Worm (Caenorhabditis elegans) whole organism, L1 larva: Measurements from ENCODE around the gene Y46G5A.22.

Source experiments
- C16A3.4 ChIP-seq: fragments of 150-350 bp; optimal IDR thresholded peaks from 2 replicates; lab custom pipeline; 2014; ENCODE audit warnings: missing biosample characterization, missing genetic modification characterization
- aha-1 ChIP-seq: fragments of 150-350 bp; optimal IDR thresholded peaks from 2 replicates; lab custom pipeline; 2014; ENCODE audit warnings: missing biosample characterization, missing genetic modification characterization
- alr-1 ChIP-seq: fragments of 200-800 bp; sonication (Bioruptor generic); optimal IDR thresholded peaks from 2 replicates; lab custom pipeline; 2018; ENCODE audit warnings: borderline replicate concordance, mild to moderate bottlenecking, missing genetic modification characterization, missing compliant biosample characterization
- ama-1 ChIP-seq: fragments of 150-350 bp; optimal IDR thresholded peaks from 2 replicates; lab custom pipeline; 2014
- blmp-1 ChIP-seq: fragments of 150-350 bp; optimal IDR thresholded peaks from 2 replicates; lab custom pipeline; 2014; ENCODE audit warnings: missing biosample characterization, missing genetic modification characterization
- ceh-63 ChIP-seq: fragments of 200-800 bp; sonication (Bioruptor generic); optimal IDR thresholded peaks from 2 replicates; lab custom pipeline; 2018; ENCODE audit warnings: mild to moderate bottlenecking, missing genetic modification characterization, missing compliant biosample characterization
- ceh-8 ChIP-seq: fragments of 200-800 bp; sonication (Bioruptor generic); optimal IDR thresholded peaks from 2 replicates; lab custom pipeline; 2018; ENCODE audit warnings: mild to moderate bottlenecking, missing genetic modification characterization, moderate library complexity, missing compliant biosample characterization
- ceh-82 ChIP-seq, 3 experiments: fragments of 150-350 bp in 1 of 3; sonication (generic microtip) in 2 of 3; optimal IDR thresholded peaks; 2 replicates each; lab custom pipeline; 2014 to 2017; ENCODE audit warnings: missing biosample characterization in 3 of 3, missing genetic modification characterization in 3 of 3
- ceh-88 ChIP-seq: fragments of 200-800 bp; sonication (Bioruptor generic); IDR thresholded peaks from 2 replicates; pipeline ENCODE4 v1.3.6; 2022; ENCODE audit warnings: missing genetic modification characterization, missing compliant biosample characterization
- ces-1 ChIP-seq: fragments of 150-350 bp; optimal IDR thresholded peaks from 2 replicates; lab custom pipeline; 2014; ENCODE audit warnings: missing biosample characterization, missing genetic modification reagents, missing genetic modification characterization
- dpl-1 ChIP-seq, 3 experiments: fragments of 150-350 bp in 2 of 3; sonication (generic microtip) in 1 of 3; optimal IDR thresholded peaks; 2 replicates each; lab custom pipeline; 2014 to 2017; ENCODE audit warnings: missing biosample characterization in 3 of 3, missing genetic modification characterization in 3 of 3, missing genetic modification reagents in 3 of 3
- efl-1 ChIP-seq, 4 experiments: fragments of 150-350 bp; optimal IDR thresholded peaks in 3 of 4; peaks in 1 of 4; 1 replicate in 1 of 4; 2 replicates in 3 of 4; lab custom pipeline; 2014; ENCODE audit warnings: missing biosample characterization in 2 of 4, missing genetic modification characterization in 2 of 4, missing genetic modification reagents in 2 of 4
- efl-3 ChIP-seq: fragments of 200-800 bp; sonication (Bioruptor generic); optimal IDR thresholded peaks from 2 replicates; lab custom pipeline; 2018; ENCODE audit warnings: mild to moderate bottlenecking, missing genetic modification characterization, missing compliant biosample characterization
- egl-13 ChIP-seq: sonication (generic microtip); optimal IDR thresholded peaks from 2 replicates; lab custom pipeline; 2016; ENCODE audit warnings: missing genotype, missing genetic modification reagents, missing genetic modification characterization, missing compliant biosample characterization
- egl-27 ChIP-seq, 2 experiments: fragments of 150-350 bp in 1 of 2; sonication (generic microtip); optimal IDR thresholded peaks; 3 replicates each; lab custom pipeline; 2017 to 2018; ENCODE audit warnings: missing biosample characterization in 2 of 2, missing genetic modification characterization in 2 of 2, missing genetic modification reagents in 2 of 2
- elt-3 ChIP-seq, 6 experiments: fragments of 150-350 bp in 1 of 6; sonication (generic microtip); optimal IDR thresholded peaks; 2 replicates each; lab custom pipeline; 2017 to 2018; ENCODE audit warnings: missing biosample characterization in 6 of 6, missing genetic modification characterization in 6 of 6, inconsistent platforms in 1 of 6
- fkh-10 ChIP-seq: sonication (generic microtip); optimal IDR thresholded peaks from 2 replicates; lab custom pipeline; 2017; ENCODE audit warnings: missing biosample characterization, missing genetic modification reagents, missing genetic modification characterization
- fkh-8 ChIP-seq: sonication (generic microtip); optimal IDR thresholded peaks from 2 replicates; lab custom pipeline; 2016; ENCODE audit warnings: mild to moderate bottlenecking, missing genetic modification characterization, missing compliant biosample characterization
- fos-1 ChIP-seq: fragments of 150-350 bp; optimal IDR thresholded peaks from 2 replicates; lab custom pipeline; 2014; ENCODE audit warnings: missing biosample characterization, missing genetic modification characterization
- grh-1 ChIP-seq: fragments of 200-800 bp; sonication (Bioruptor generic); IDR thresholded peaks from 2 replicates; pipeline ENCODE4 v1.3.6; 2022; ENCODE audit warnings: missing genetic modification reagents, missing genetic modification characterization, missing compliant biosample characterization
- irx-1 ChIP-seq: sonication (generic microtip); optimal IDR thresholded peaks from 2 replicates; lab custom pipeline; 2016; ENCODE audit warnings: missing genetic modification characterization, missing compliant biosample characterization
- jun-1 ChIP-seq: fragments of 150-350 bp; optimal IDR thresholded peaks from 2 replicates; lab custom pipeline; 2014; ENCODE audit warnings: missing biosample characterization, missing genetic modification reagents, missing genetic modification characterization
- lin-13 ChIP-seq: fragments of 150-350 bp; optimal IDR thresholded peaks from 2 replicates; lab custom pipeline; 2014; ENCODE audit warnings: missing biosample characterization, missing genetic modification reagents, missing genetic modification characterization
- lin-15B ChIP-seq: fragments of 150-350 bp; sonication (generic microtip); optimal IDR thresholded peaks from 3 replicates; lab custom pipeline; 2014; ENCODE audit warnings: missing biosample characterization, missing genetic modification characterization
- lin-35 ChIP-seq, 2 experiments: fragments of 150-350 bp; optimal IDR thresholded peaks; 2 replicates each; lab custom pipeline; 2014; ENCODE audit warnings: missing biosample characterization in 2 of 2, missing genetic modification characterization in 2 of 2, missing genetic modification reagents in 2 of 2
- lir-3 ChIP-seq: sonication (generic microtip); optimal IDR thresholded peaks from 2 replicates; lab custom pipeline; 2016; ENCODE audit warnings: mild to moderate bottlenecking, missing genetic modification characterization, moderate library complexity, missing compliant biosample characterization; ENCODE audit not compliant: poor library complexity
- lsy-2 ChIP-seq, 2 experiments: fragments of 150-350 bp; optimal IDR thresholded peaks; 2 replicates each; lab custom pipeline; 2014; ENCODE audit warnings: missing biosample characterization in 2 of 2, missing genetic modification characterization in 2 of 2
- mab-9 ChIP-seq: fragments of 200-800 bp; sonication (Bioruptor generic); IDR thresholded peaks from 2 replicates; pipeline ENCODE4 v1.3.6; 2022; ENCODE audit warnings: missing genetic modification reagents, missing genetic modification characterization, missing compliant biosample characterization
- mef-2 ChIP-seq: fragments of 150-350 bp; optimal IDR thresholded peaks from 2 replicates; lab custom pipeline; 2014; ENCODE audit warnings: missing biosample characterization, missing genetic modification characterization
- mep-1 ChIP-seq: fragments of 150-350 bp; optimal IDR thresholded peaks from 2 replicates; lab custom pipeline; 2014; ENCODE audit warnings: missing biosample characterization, missing genetic modification characterization
- nhr-11 ChIP-seq: fragments of 150-350 bp; optimal IDR thresholded peaks from 2 replicates; lab custom pipeline; 2014; ENCODE audit warnings: missing biosample characterization, missing genetic modification characterization
- nhr-12 ChIP-seq: sonication (generic microtip); optimal IDR thresholded peaks from 2 replicates; lab custom pipeline; 2017; ENCODE audit warnings: missing biosample characterization, missing genetic modification characterization
- nhr-19 ChIP-seq: fragments of 200-800 bp; sonication (Bioruptor generic); conservative IDR thresholded peaks from 2 replicates; pipeline ENCODE4 v1.3.6; 2022; ENCODE audit warnings: missing genetic modification characterization, missing compliant biosample characterization
- nhr-28 ChIP-seq: fragments of 150-350 bp; optimal IDR thresholded peaks from 2 replicates; lab custom pipeline; 2014; ENCODE audit warnings: missing biosample characterization, missing genetic modification characterization
- nhr-71 ChIP-seq: sonication (generic microtip); optimal IDR thresholded peaks from 2 replicates; lab custom pipeline; 2016; ENCODE audit warnings: mild to moderate bottlenecking, missing genetic modification characterization, moderate library complexity, missing compliant biosample characterization
- nhr-77 ChIP-seq: fragments of 150-350 bp; optimal IDR thresholded peaks from 2 replicates; lab custom pipeline; 2014; ENCODE audit warnings: missing biosample characterization, missing genetic modification characterization
- nhr-84 ChIP-seq: sonication (generic microtip); optimal IDR thresholded peaks from 2 replicates; lab custom pipeline; 2017; ENCODE audit warnings: missing biosample characterization, missing genetic modification characterization
- nhr-85 ChIP-seq: sonication (generic microtip); peaks from one replicate; lab custom pipeline; 2016; ENCODE audit warnings: missing genetic modification characterization, inconsistent platforms, missing compliant biosample characterization
- nhr-90 ChIP-seq: sonication (generic microtip); optimal IDR thresholded peaks from 2 replicates; lab custom pipeline; 2016; ENCODE audit warnings: mild to moderate bottlenecking, missing genetic modification characterization, missing compliant biosample characterization; ENCODE audit not compliant: poor library complexity
- pax-3 ChIP-seq: fragments of 200-800 bp; sonication (Bioruptor generic); optimal IDR thresholded peaks from 2 replicates; lab custom pipeline; 2018; ENCODE audit warnings: mild to moderate bottlenecking, missing genetic modification characterization, moderate library complexity, missing compliant biosample characterization
- rnt-1 ChIP-seq: sonication (generic microtip); optimal IDR thresholded peaks from 2 replicates; lab custom pipeline; 2016; ENCODE audit warnings: mild to moderate bottlenecking, missing genetic modification characterization, moderate library complexity, missing compliant biosample characterization
- skn-1 ChIP-seq: fragments of 150-350 bp; optimal IDR thresholded peaks from 2 replicates; lab custom pipeline; 2014; ENCODE audit warnings: missing biosample characterization, missing genetic modification characterization
- snu-23 ChIP-seq: sonication (generic microtip); optimal IDR thresholded peaks from 2 replicates; lab custom pipeline; 2016; ENCODE audit warnings: missing genetic modification characterization, missing compliant biosample characterization
- sptf-1 ChIP-seq: fragments of 150-350 bp; optimal IDR thresholded peaks from 2 replicates; lab custom pipeline; 2014; ENCODE audit warnings: missing biosample characterization, missing genetic modification characterization
- swsn-7 ChIP-seq: sonication (generic microtip); optimal IDR thresholded peaks from 2 replicates; lab custom pipeline; 2016; ENCODE audit warnings: missing genetic modification characterization, missing compliant biosample characterization
- unc-130 ChIP-seq: fragments of 150-350 bp; optimal IDR thresholded peaks from 2 replicates; lab custom pipeline; 2017; ENCODE audit warnings: missing biosample characterization, missing genetic modification characterization, inconsistent platforms
- unc-30 ChIP-seq: sonication (generic microtip); optimal IDR thresholded peaks from 2 replicates; lab custom pipeline; 2017; ENCODE audit warnings: missing biosample characterization, missing genetic modification characterization
- unc-62 ChIP-seq: fragments of 150-350 bp; optimal IDR thresholded peaks from 2 replicates; lab custom pipeline; 2014; ENCODE audit warnings: missing biosample characterization, missing genetic modification reagents, missing genetic modification characterization
- unc-86 ChIP-seq: sonication (generic microtip); optimal IDR thresholded peaks from 2 replicates; lab custom pipeline; 2016; ENCODE audit warnings: missing genetic modification characterization, missing compliant biosample characterization
- unc-98 ChIP-seq: fragments of 200-800 bp; sonication (Bioruptor generic); IDR thresholded peaks from 2 replicates; pipeline ENCODE4 v1.3.6; 2022; ENCODE audit warnings: missing genetic modification characterization, missing compliant biosample characterization
- zip-4 ChIP-seq: fragments of 200-800 bp; sonication (Bioruptor generic); optimal IDR thresholded peaks from 2 replicates; lab custom pipeline; 2018; ENCODE audit warnings: mild to moderate bottlenecking, missing genetic modification characterization, moderate library complexity, missing compliant biosample characterization
- ztf-4 ChIP-seq: fragments of 150-350 bp; optimal IDR thresholded peaks from 2 replicates; lab custom pipeline; 2014; ENCODE audit warnings: missing biosample characterization, missing genetic modification characterization

Gene Y46G5A.22

DNA sequence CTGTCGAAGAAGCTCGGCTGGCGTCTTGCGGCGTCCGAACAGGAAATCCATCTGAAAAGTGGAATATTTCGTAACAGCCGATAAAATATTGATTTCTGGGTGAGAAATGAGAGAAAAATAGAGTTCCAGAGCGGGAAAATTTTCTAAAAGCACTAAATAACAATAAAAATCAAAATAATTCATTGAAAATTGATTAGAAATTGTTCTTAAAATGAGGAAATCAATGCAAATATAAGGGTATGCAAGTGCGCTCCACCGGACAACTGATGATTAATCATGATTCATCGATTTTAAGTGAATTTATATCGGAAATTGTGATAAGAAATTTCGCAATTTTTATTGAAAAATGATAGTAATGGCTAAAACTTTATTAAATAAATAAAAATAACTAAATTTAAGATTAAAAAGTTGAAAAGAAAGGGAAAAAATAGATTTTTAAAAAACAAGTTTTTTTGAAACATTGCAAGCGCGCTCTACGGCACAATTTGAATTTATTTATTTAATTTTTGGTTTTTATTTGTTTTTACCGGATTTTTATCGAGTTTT lies 50.1 kb downstream of the Y46G5A.22 start, which contains the start of the genes vps-2 and tiar-2 (continued):
- TF ChIP-seq fos-1 (peak; percentile 87), unc-62 (GFP tag; lab: Kevin White, UChicago) (no peak), ceh-63 (GFP tag; lab: Kevin White, UChicago) (no peak), nhr-77 (tag; lab: Kevin White, UChicago) (no peak), nhr-12 (tag; lab: Kevin White, UChicago) (no peak), elt-3 (tag; optimal IDR thresholded peaks at IDR 0.05; lab: Kevin White, UChicago) (peak in 1 of 6 experiments; percentile 8), snu-23 (GFP tag; lab: Kevin White, UChicago) (peak; percentile 66), nhr-19 (peak; percentile 75), mab-9 (GFP tag; lab: Robert Waterston, UW) (no peak), swsn-7 (tag; lab: Kevin White, UChicago) (peak; percentile 75), pax-3 (tag; lab: Kevin White, UChicago) (peak; percentile 59), sptf-1 (tag; lab: Kevin White, UChicago) (no peak), blmp-1 (tag; lab: Kevin White, UChicago) (peak; percentile 23), dpl-1 (GFP tag; optimal IDR thresholded peaks at IDR 0.05; lab: Kevin White, UChicago) (peak; percentile 58 to 72 (median 58)), fkh-8 (tag; lab: Kevin White, UChicago) (peak; percentile 87), nhr-71 (tag; lab: Kevin White, UChicago) (peak; percentile 85), alr-1 (tag; lab: Kevin White, UChicago) (no peak), ceh-88 (GFP tag; lab: Robert Waterston, UW) (peak; percentile 50; the same call in 1 of the 2 replicates), unc-30 (tag; lab: Kevin White, UChicago) (no peak), lin-13 (GFP tag; lab: Kevin White, UChicago) (no peak), nhr-11 (tag; lab: Kevin White, UChicago) (no peak), mep-1 (tag; lab: Kevin White, UChicago) (peak; percentile 85), ama-1 (no peak), fkh-10 (GFP tag; lab: Kevin White, UChicago) (no peak), ztf-4 (no peak), nhr-28 (tag; lab: Kevin White, UChicago) (no peak), ces-1 (no peak), ceh-8 (peak; percentile 64), grh-1 (GFP tag; lab: Robert Waterston, UW) (no peak), efl-3 (GFP tag; lab: Kevin White, UChicago) (no peak), egl-13 (tag; lab: Kevin White, UChicago) (peak; percentile 73), aha-1 (tag; lab: Kevin White, UChicago) (no peak), irx-1 (tag; lab: Kevin White, UChicago) (peak; percentile 67), lin-35 (GFP tag; optimal IDR thresholded peaks at IDR 0.05; lab: Kevin White, UChicago) (peak; percentile 59 to 73), efl-1 (optimal IDR thresholded peaks at IDR 0.05; lab: Kevin White, UChicago) (peak; percentile 57 to 67), efl-1 (GFP tag; optimal IDR thresholded peaks at IDR 0.05 in 1 of 2; lab: Kevin White, UChicago) (peak; percentile 65 to 94), C16A3.4 (tag; lab: Kevin White, UChicago) (peak; percentile 62), jun-1 (tag; lab: Kevin White, UChicago) (peak; percentile 48), unc-86 (tag; lab: Kevin White, UChicago) (peak; percentile 32), nhr-84 (tag; lab: Kevin White, UChicago) (no peak), egl-27 (tag; optimal IDR thresholded peaks at IDR 0.05; lab: Kevin White, UChicago) (no peak), lin-15B (peak; percentile 77), lsy-2 (tag; optimal IDR thresholded peaks at IDR 0.05; lab: Kevin White, UChicago) (peak; percentile 78 to 81), ceh-82 (tag; optimal IDR thresholded peaks at IDR 0.05; lab: Kevin White, UChicago) (peak in 1 of 3 experiments; percentile 27), skn-1 (tag; lab: Kevin White, UChicago) (peak; percentile 74), rnt-1 (tag; lab: Kevin White, UChicago) (no peak), unc-130 (tag; lab: Kevin White, UChicago) (no peak), nhr-90 (tag; lab: Kevin White, UChicago) (peak; percentile 74), zip-4 (GFP tag; lab: Kevin White, UChicago) (peak; percentile 62), nhr-85 (tag; lab: Kevin White, UChicago) (peak; percentile 81), lir-3 (tag; lab: Kevin White, UChicago) (no peak), mef-2 (tag; lab: Kevin White, UChicago) (no peak), unc-98 (GFP tag; lab: Robert Waterston, UW) (no peak)
